Fruit fly (Drosophila melanogaster): ENCODE measurements around the gene Grp170.

The Grp170 gene

dm6 chrX:2262511-2262910, 12.4 kb downstream of the Grp170 start, which contains the start of the genes temp and CG3071:
Gene temp, minus strand, starts transcription at chrX:2262515.
Gene CG3071, plus strand, starts transcription at chrX:2262837.
- peak; percentile 31 for TF ChIP-seq CG7045 (GFP tag; optimal IDR thresholded peaks at IDR 0.05)
- peak; percentile 85 for TF ChIP-seq CG11617 (GFP tag; optimal IDR thresholded peaks at IDR 0.05)
- TF ChIP-seq bab1 (GFP tag; optimal IDR thresholded peaks at IDR 0.05), result peak; percentile 50
- TF ChIP-seq Hr96 (GFP tag; optimal IDR thresholded peaks at IDR 0.05), result no peak
- TF ChIP-seq pad (GFP tag; optimal IDR thresholded peaks at IDR 0.05), result peak; percentile 67
- peak; percentile 31 for TF ChIP-seq CG12768 (GFP tag; optimal IDR thresholded peaks at IDR 0.05)
- TF ChIP-seq tj (GFP tag; optimal IDR thresholded peaks at IDR 0.05), result peak; percentile 54
- peak; percentile 9 for TF ChIP-seq Clk (GFP tag; optimal IDR thresholded peaks at IDR 0.05)
- TF ChIP-seq cic (GFP tag; optimal IDR thresholded peaks at IDR 0.05), result peak; percentile 34
- TF ChIP-seq CG14711 (tag; optimal IDR thresholded peaks at IDR 0.05), result peak; percentile 61
- peak; percentile 64 for TF ChIP-seq Crg-1 (GFP tag; optimal IDR thresholded peaks at IDR 0.05)
- no peak for TF ChIP-seq cnc (optimal IDR thresholded peaks at IDR 0.05)
- peak; percentile 99 for TF ChIP-seq Mnt (GFP tag; optimal IDR thresholded peaks at IDR 0.05)
- TF ChIP-seq CG1620 (GFP tag; optimal IDR thresholded peaks at IDR 0.05), result peak; percentile 80
- no peak for TF ChIP-seq CG5204 (GFP tag; optimal IDR thresholded peaks at IDR 0.05)
- peak; percentile 35 for TF ChIP-seq CG33017 (tag; optimal IDR thresholded peaks at IDR 0.05)
- peak; percentile 68 for TF ChIP-seq CG7101 (tag; optimal IDR thresholded peaks at IDR 0.05)
- TF ChIP-seq toe (GFP tag; optimal IDR thresholded peaks at IDR 0.05), result peak; percentile 82
- TF ChIP-seq kay (GFP tag; ENCODE audit: borderline replicate concordance), result no peak
- peak; percentile 47 for TF ChIP-seq ovo (GFP tag; optimal IDR thresholded peaks at IDR 0.05)

dm6 chrX:2259763-2260162, 15.1 kb downstream of the Grp170 start, which contains the start of gene CG3078:
Gene CG3078, minus strand, starts transcription at chrX:2259863.
- TF ChIP-seq CG7045 (GFP tag; optimal IDR thresholded peaks at IDR 0.05) (no peak), CG1620 (GFP tag; optimal IDR thresholded peaks at IDR 0.05) (no peak), CG14711 (tag; optimal IDR thresholded peaks at IDR 0.05) (no peak), CG12768 (GFP tag; optimal IDR thresholded peaks at IDR 0.05) (no peak), Crg-1 (GFP tag; optimal IDR thresholded peaks at IDR 0.05) (no peak), tj (GFP tag; optimal IDR thresholded peaks at IDR 0.05) (no peak), Clk (GFP tag; optimal IDR thresholded peaks at IDR 0.05) (no peak), CG7101 (tag; optimal IDR thresholded peaks at IDR 0.05) (no peak), CG33017 (tag; optimal IDR thresholded peaks at IDR 0.05) (no peak)

DNA sequence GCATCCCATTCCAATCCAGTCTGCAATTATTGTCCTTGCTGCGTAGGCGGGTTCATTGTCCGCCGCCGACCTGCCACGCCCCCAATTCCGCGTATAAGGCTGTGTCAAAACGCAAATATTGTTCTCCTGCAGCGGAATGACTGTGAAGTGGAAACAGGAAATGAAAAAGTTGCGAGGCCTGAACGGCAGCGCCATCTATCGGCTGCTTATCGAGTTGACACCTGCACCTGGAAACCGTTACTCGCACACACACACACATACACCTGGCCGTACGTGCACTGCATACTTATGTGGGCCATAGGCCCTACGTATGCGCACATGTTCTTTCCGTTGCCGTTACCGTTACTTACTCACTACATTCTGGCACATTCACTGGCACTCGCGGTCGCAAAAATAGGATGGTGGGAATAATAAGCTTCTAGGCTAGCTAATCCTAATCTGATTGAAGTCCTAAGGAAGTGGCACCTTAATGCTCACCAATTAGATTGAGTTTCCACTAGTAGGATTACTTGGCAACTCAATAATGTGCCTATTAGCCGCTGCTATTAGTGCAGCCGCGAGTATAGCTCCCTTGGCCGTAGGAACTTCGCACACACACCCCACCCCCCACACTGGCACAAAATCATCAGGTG, 16.1 kb downstream of the Grp170 start:
- TF ChIP-seq Mnt (GFP tag; optimal IDR thresholded peaks at IDR 0.05), result peak; percentile 13
- TF ChIP-seq pad (GFP tag; optimal IDR thresholded peaks at IDR 0.05), result no peak
- no peak for TF ChIP-seq ovo (GFP tag; optimal IDR thresholded peaks at IDR 0.05)
- TF ChIP-seq toe (GFP tag; optimal IDR thresholded peaks at IDR 0.05), result no peak

- TF ChIP-seq pad (GFP tag; optimal IDR thresholded peaks at IDR 0.05) (peak; percentile 1), CG11617 (GFP tag; optimal IDR thresholded peaks at IDR 0.05) (no peak)
These were observed 19.8 kb downstream of the Grp170 start for dm6 chrX:2255035-2255434.

DNA sequence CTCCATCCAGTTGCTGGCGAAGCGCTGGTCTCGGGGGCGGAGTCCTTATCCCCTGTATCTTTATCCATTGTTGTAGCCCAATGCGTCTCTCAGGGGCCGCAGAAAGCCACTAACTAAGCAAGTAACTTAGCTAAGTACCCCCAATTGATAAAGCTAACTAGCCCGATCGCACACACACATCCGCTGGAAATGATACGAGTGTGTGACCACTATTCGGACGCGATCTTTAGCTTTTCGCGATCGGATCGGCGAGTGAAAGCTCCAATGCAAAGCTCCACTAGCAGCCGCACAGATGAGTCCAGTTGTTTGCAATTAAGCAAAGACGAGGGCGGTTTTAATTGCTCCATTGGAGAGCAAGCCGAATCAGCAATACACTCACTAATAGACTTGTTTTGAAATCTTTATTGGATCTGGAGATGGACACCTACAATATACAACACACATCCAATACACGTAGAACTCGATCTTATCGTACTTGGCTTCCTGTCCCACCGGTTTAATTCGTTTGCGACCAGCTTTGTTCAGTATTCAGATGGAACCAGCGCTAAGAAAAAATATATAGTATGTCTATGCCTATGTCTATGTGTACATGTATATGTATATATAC, 20.7 kb downstream of the Grp170 start, which contains the start of gene CG3091:
Gene CG3091, minus strand, starts transcription at position 178 of the 607 bp plus-strand sequence.
- TF ChIP-seq CG33017 (tag; optimal IDR thresholded peaks at IDR 0.05) (peak; percentile 25), Mnt (GFP tag; optimal IDR thresholded peaks at IDR 0.05) (peak; percentile 3), kay (GFP tag; ENCODE audit: borderline replicate concordance) (no peak), cic (GFP tag; optimal IDR thresholded peaks at IDR 0.05) (peak; percentile 65), tj (GFP tag; optimal IDR thresholded peaks at IDR 0.05) (no peak)

dm6 chrX:2251688-2252087, 23.2 kb downstream of the Grp170 start, which contains the start of gene CG3191:
Gene CG3191, minus strand, starts transcription at chrX:2251993.
- TF ChIP-seq tj (GFP tag; optimal IDR thresholded peaks at IDR 0.05), result no peak

DNA sequence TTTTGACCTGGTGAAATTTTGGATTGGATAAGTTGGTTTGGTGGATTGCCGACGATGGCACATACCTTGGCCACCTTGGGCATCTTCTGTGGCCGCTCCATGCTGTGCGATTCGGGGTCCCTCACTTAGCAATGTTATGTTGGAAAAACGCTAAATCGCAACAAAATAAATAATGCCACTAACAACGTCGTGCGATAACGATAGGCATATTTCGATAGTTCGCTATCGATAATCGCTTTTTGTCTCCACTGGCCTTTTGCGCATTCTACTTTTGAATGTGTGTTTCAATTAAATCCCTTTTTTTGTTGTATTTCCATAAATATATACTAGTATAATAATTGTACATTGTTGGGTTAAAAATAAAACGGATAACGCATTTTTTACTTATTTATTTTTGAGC, 25.1 kb downstream of the Grp170 start, which contains the start of gene crn:
Gene crn, minus strand, starts transcription at position 221 of the 400 bp plus-strand sequence.
- TF ChIP-seq Mnt (GFP tag; optimal IDR thresholded peaks at IDR 0.05), result peak; percentile 5
- no peak for TF ChIP-seq pad (GFP tag; optimal IDR thresholded peaks at IDR 0.05)

dm6 chrX:2245931-2246330, 28.9 kb downstream of the Grp170 start, which contains the start of gene Or2a:
Gene Or2a, plus strand, starts transcription at chrX:2246231.
- TF ChIP-seq pad (GFP tag; optimal IDR thresholded peaks at IDR 0.05) (no peak), Clk (GFP tag; optimal IDR thresholded peaks at IDR 0.05) (no peak)

All from whole organism, adult.